Fruit fly (Drosophila melanogaster) whole organism, embryonic: Measurements from ENCODE around the gene scat.
A peak's percentile ranks its signal among the peaks of the same experiment; 100 is the strongest.

Experiments used
- Aef1 ChIP-seq: fragments of 200-800 bp; sonication (Bioruptor generic); IDR thresholded peaks from 3 replicates; pipeline ENCODE4 v1.3.6; 2022; ENCODE audit warnings: missing biosample characterization, missing genetic modification characterization
- Antp ChIP-seq: fragments of 200-800 bp; sonication (Bioruptor generic); optimal IDR thresholded peaks from 3 replicates; lab custom pipeline; 2016; ENCODE audit warnings: missing biosample characterization, missing genetic modification characterization
- BEAF-32 ChIP-seq: fragments of 200-800 bp; sonication (Bioruptor generic); optimal IDR thresholded peaks from 3 replicates; lab custom pipeline; 2017; ENCODE audit warnings: missing biosample characterization, missing genetic modification characterization, mild to moderate bottlenecking, moderate library complexity, missing genetic modification reagents
- Blimp-1 ChIP-seq: fragments of 200-800 bp; sonication (Bioruptor generic); optimal IDR thresholded peaks from 3 replicates; lab custom pipeline; 2018; ENCODE audit warnings: missing biosample characterization, missing genetic modification characterization, mild to moderate bottlenecking, moderate library complexity, missing genetic modification reagents
- C15 ChIP-seq: fragments of 200-800 bp; sonication (Bioruptor generic); IDR thresholded peaks from 3 replicates; pipeline ENCODE4 v1.3.6; 2022; ENCODE audit warnings: missing biosample characterization, missing genetic modification characterization
- CG10274 ChIP-seq: fragments of 200-800 bp; sonication (Bioruptor generic); optimal IDR thresholded peaks from 3 replicates; lab custom pipeline; 2017; ENCODE audit warnings: missing biosample characterization, mild to moderate bottlenecking, missing genetic modification characterization
- CG10979 ChIP-seq: fragments of 200-800 bp; sonication (Bioruptor generic); optimal IDR thresholded peaks from 2 replicates; lab custom pipeline; 2018; ENCODE audit warnings: missing biosample characterization, mild to moderate bottlenecking, missing genetic modification characterization, moderate library complexity
- CG11456 ChIP-seq: fragments of 200-800 bp; sonication (Bioruptor generic); IDR thresholded peaks from 3 replicates; pipeline ENCODE4 v1.3.6; 2022; ENCODE audit warnings: missing biosample characterization, missing genetic modification characterization
- CG11504 ChIP-seq: fragments of 200-800 bp; sonication (Bioruptor generic); optimal IDR thresholded peaks from 3 replicates; lab custom pipeline; 2019; ENCODE audit warnings: missing biosample characterization, mild to moderate bottlenecking, missing genetic modification characterization, moderate library complexity
- CG12659 ChIP-seq: fragments of 200-800 bp; sonication (Bioruptor generic); optimal IDR thresholded peaks from 3 replicates; lab custom pipeline; 2017; ENCODE audit warnings: mild to moderate bottlenecking, missing biosample characterization, missing genetic modification reagents, missing genetic modification characterization
- CG13624 ChIP-seq: fragments of 200-800 bp; sonication (Bioruptor generic); optimal IDR thresholded peaks from 2 replicates; lab custom pipeline; 2016; ENCODE audit warnings: missing biosample characterization, missing genetic modification characterization
- CG13775 ChIP-seq: fragments of 200-800 bp; sonication (Bioruptor generic); optimal IDR thresholded peaks from 3 replicates; lab custom pipeline; 2017; ENCODE audit warnings: missing biosample characterization, mild to moderate bottlenecking, missing genetic modification characterization
- CG14667 ChIP-seq: fragments of 200-800 bp; sonication (Bioruptor generic); IDR thresholded peaks from 2 replicates; pipeline ENCODE4 v1.3.6; 2022; ENCODE audit warnings: missing biosample characterization, missing genetic modification characterization
- CG15073 ChIP-seq: fragments of 200-800 bp; sonication (Bioruptor generic); optimal IDR thresholded peaks from 2 replicates; lab custom pipeline; 2016; ENCODE audit warnings: missing biosample characterization, missing genetic modification characterization
- CG1647 ChIP-seq: fragments of 200-800 bp; sonication (Bioruptor generic); optimal IDR thresholded peaks from 3 replicates; lab custom pipeline; 2016; ENCODE audit warnings: missing biosample characterization, missing genetic modification characterization
- CG18619 ChIP-seq: fragments of 200-800 bp; sonication (Bioruptor generic); optimal IDR thresholded peaks from 3 replicates; lab custom pipeline; 2017; ENCODE audit warnings: missing biosample characterization, mild to moderate bottlenecking, missing genetic modification characterization
- CG2129 ChIP-seq: fragments of 200-800 bp; sonication (Bioruptor generic); IDR thresholded peaks from 2 replicates; pipeline ENCODE4 v1.3.6; 2022; ENCODE audit warnings: missing biosample characterization, missing genetic modification characterization; ENCODE audit not compliant: partially characterized antibody
- CG3065 ChIP-seq: fragments of 200-800 bp; sonication (Bioruptor generic); optimal IDR thresholded peaks from 2 replicates; lab custom pipeline; 2016; ENCODE audit warnings: missing biosample characterization, missing genetic modification characterization
- CG3838 ChIP-seq: fragments of 200-800 bp; sonication (Bioruptor generic); optimal IDR thresholded peaks from 3 replicates; lab custom pipeline; 2016; ENCODE audit warnings: missing biosample characterization, missing genetic modification characterization
- CG4424 ChIP-seq: fragments of 200-800 bp; sonication (Bioruptor generic); optimal IDR thresholded peaks from 3 replicates; lab custom pipeline; 2016; ENCODE audit warnings: missing biosample characterization, missing genetic modification characterization
- CG5953 ChIP-seq: fragments of 200-800 bp; sonication (Bioruptor generic); IDR thresholded peaks from 2 replicates; pipeline ENCODE4 v1.3.6; 2022; ENCODE audit warnings: missing biosample characterization, missing genetic modification characterization
- CG6254 ChIP-seq: fragments of 200-800 bp; sonication (Bioruptor generic); optimal IDR thresholded peaks from 3 replicates; lab custom pipeline; 2017; ENCODE audit warnings: mild to moderate bottlenecking, missing biosample characterization, missing genetic modification reagents, missing genetic modification characterization
- CG6683 ChIP-seq: fragments of 200-800 bp; sonication (Bioruptor generic); optimal IDR thresholded peaks from 2 replicates; lab custom pipeline; 2017; ENCODE audit warnings: missing biosample characterization, mild to moderate bottlenecking, missing genetic modification characterization, missing genetic modification reagents
- CG7556 ChIP-seq: fragments of 200-800 bp; sonication (Bioruptor generic); optimal IDR thresholded peaks from 2 replicates; lab custom pipeline; 2017; ENCODE audit warnings: missing biosample characterization, mild to moderate bottlenecking, missing genetic modification characterization
- CG7839 ChIP-seq: fragments of 200-800 bp; sonication (Bioruptor generic); optimal IDR thresholded peaks from 3 replicates; lab custom pipeline; 2018; ENCODE audit warnings: missing biosample characterization, mild to moderate bottlenecking, missing genetic modification characterization, moderate library complexity
- Chrac-16 ChIP-seq: fragments of 200-800 bp; sonication (Bioruptor generic); optimal IDR thresholded peaks from 3 replicates; lab custom pipeline; 2016; ENCODE audit warnings: missing biosample characterization, missing genetic modification characterization
- CrebB ChIP-seq: fragments of 200-800 bp; sonication (Bioruptor generic); optimal IDR thresholded peaks from 3 replicates; lab custom pipeline; 2018; ENCODE audit warnings: missing biosample characterization, mild to moderate bottlenecking, missing genetic modification characterization
- E2f2 ChIP-seq: fragments of 200-800 bp; sonication (Bioruptor generic); IDR thresholded peaks from 2 replicates; pipeline ENCODE4 v1.3.6; 2022; ENCODE audit warnings: missing biosample characterization, missing genetic modification characterization
- Ets97D ChIP-seq: fragments of 200-800 bp; sonication (Bioruptor generic); optimal IDR thresholded peaks from 3 replicates; lab custom pipeline; 2016; ENCODE audit warnings: missing biosample characterization, missing genetic modification characterization
- HHEX ChIP-seq: fragments of 200-800 bp; sonication (Bioruptor generic); optimal IDR thresholded peaks from 3 replicates; lab custom pipeline; 2017; ENCODE audit warnings: missing biosample characterization, mild to moderate bottlenecking, missing genetic modification characterization, missing genetic modification reagents
- Hsf ChIP-seq: fragments of 200-800 bp; sonication (Bioruptor generic); optimal IDR thresholded peaks from 3 replicates; lab custom pipeline; 2016; ENCODE audit warnings: missing biosample characterization, missing genetic modification characterization
- Lpt ChIP-seq: fragments of >200 bp; optimal IDR thresholded peaks from 2 replicates; lab custom pipeline; 2018; ENCODE audit warnings: missing biosample characterization, missing genetic modification characterization
- Mad ChIP-seq: fragments of 200-800 bp; sonication (Bioruptor generic); optimal IDR thresholded peaks from 2 replicates; lab custom pipeline; 2016; ENCODE audit warnings: missing biosample characterization, missing genetic modification characterization
- cato ChIP-seq: fragments of 200-800 bp; sonication (Bioruptor generic); optimal IDR thresholded peaks from 2 replicates; lab custom pipeline; 2016; ENCODE audit warnings: missing biosample characterization, missing genetic modification characterization, borderline replicate concordance
- croc ChIP-seq: fragments of 200-800 bp; sonication (Bioruptor generic); conservative IDR thresholded peaks from 3 replicates; pipeline ENCODE4 v1.3.6; 2022; ENCODE audit warnings: missing biosample characterization, missing genetic modification characterization
- dmrt11E ChIP-seq: fragments of 200-800 bp; sonication (Bioruptor generic); optimal IDR thresholded peaks from 3 replicates; lab custom pipeline; 2018; ENCODE audit warnings: missing biosample characterization, mild to moderate bottlenecking, missing genetic modification characterization, moderate library complexity
- ham ChIP-seq: fragments of 200-800 bp; sonication (Bioruptor generic); IDR thresholded peaks from 2 replicates; pipeline ENCODE4 v1.3.6; 2022; ENCODE audit warnings: missing biosample characterization, missing genetic modification characterization
- jigr1 ChIP-seq: fragments of 200-800 bp; sonication (Bioruptor generic); IDR thresholded peaks from 3 replicates; pipeline ENCODE4 v1.3.6; 2022; ENCODE audit warnings: missing biosample characterization, missing genetic modification characterization
- lab ChIP-seq: fragments of 200-800 bp; sonication (Bioruptor generic); optimal IDR thresholded peaks from 3 replicates; lab custom pipeline; 2017; ENCODE audit warnings: missing biosample characterization, missing genetic modification characterization, mild to moderate bottlenecking, moderate library complexity, missing genetic modification reagents
- nerfin-1 ChIP-seq: fragments of 200-800 bp; sonication (Bioruptor generic); optimal IDR thresholded peaks from 3 replicates; lab custom pipeline; 2019; ENCODE audit warnings: missing biosample characterization, mild to moderate bottlenecking, missing genetic modification characterization, moderate library complexity
- otp ChIP-seq: fragments of 200-800 bp; sonication (Bioruptor generic); IDR thresholded peaks from 3 replicates; pipeline ENCODE4, ENCODE4 v1.3.6; 2022; ENCODE audit warnings: missing biosample characterization, missing genetic modification characterization
- pan ChIP-seq, 4 experiments: fragments of >200 bp in 3 of 4; fragments of 200-800 bp in 1 of 4; sonication (Bioruptor generic) in 1 of 4; optimal IDR thresholded peaks in 3 of 4; IDR thresholded peaks in 1 of 4; 2 replicates each; pipeline versions ENCODE4 v1.3.6 to Lab custom; 2017 to 2022; ENCODE audit warnings: missing biosample characterization in 2 of 4, missing genetic modification characterization in 2 of 4, mixed read lengths in 1 of 4
- pfk ChIP-seq: fragments of 200-800 bp; sonication (Bioruptor generic); optimal IDR thresholded peaks from 2 replicates; lab custom pipeline; 2018; ENCODE audit warnings: missing biosample characterization, mild to moderate bottlenecking, missing genetic modification characterization, moderate library complexity
- sisA ChIP-seq: fragments of 200-800 bp; sonication (Bioruptor generic); IDR thresholded peaks from 2 replicates; pipeline ENCODE4 v1.3.6; 2022; ENCODE audit warnings: missing biosample characterization, missing genetic modification characterization
- sna ChIP-seq: fragments of 200-800 bp; sonication (Bioruptor generic); IDR thresholded peaks from 2 replicates; pipeline ENCODE4 v1.3.6; 2022; ENCODE audit warnings: missing biosample characterization, missing genetic modification characterization; ENCODE audit not compliant: partially characterized antibody
- ssp ChIP-seq: fragments of 200-800 bp; sonication (Bioruptor generic); IDR thresholded peaks from 2 replicates; pipeline ENCODE4 v1.3.6; 2022; ENCODE audit warnings: missing biosample characterization, missing genetic modification characterization
- tap ChIP-seq: fragments of 200-800 bp; optimal IDR thresholded peaks from 3 replicates; lab custom pipeline; 2019; ENCODE audit warnings: missing biosample characterization, mild to moderate bottlenecking, missing genetic modification characterization, moderate library complexity
- twi ChIP-seq: fragments of 200-800 bp; optimal IDR thresholded peaks from 2 replicates; lab custom pipeline; 2019; ENCODE audit warnings: missing biosample characterization, mild to moderate bottlenecking, missing genetic modification characterization, moderate library complexity
- yki ChIP-seq: fragments of >200 bp; optimal IDR thresholded peaks from 3 replicates; lab custom pipeline; 2018

scat gene

DNA sequence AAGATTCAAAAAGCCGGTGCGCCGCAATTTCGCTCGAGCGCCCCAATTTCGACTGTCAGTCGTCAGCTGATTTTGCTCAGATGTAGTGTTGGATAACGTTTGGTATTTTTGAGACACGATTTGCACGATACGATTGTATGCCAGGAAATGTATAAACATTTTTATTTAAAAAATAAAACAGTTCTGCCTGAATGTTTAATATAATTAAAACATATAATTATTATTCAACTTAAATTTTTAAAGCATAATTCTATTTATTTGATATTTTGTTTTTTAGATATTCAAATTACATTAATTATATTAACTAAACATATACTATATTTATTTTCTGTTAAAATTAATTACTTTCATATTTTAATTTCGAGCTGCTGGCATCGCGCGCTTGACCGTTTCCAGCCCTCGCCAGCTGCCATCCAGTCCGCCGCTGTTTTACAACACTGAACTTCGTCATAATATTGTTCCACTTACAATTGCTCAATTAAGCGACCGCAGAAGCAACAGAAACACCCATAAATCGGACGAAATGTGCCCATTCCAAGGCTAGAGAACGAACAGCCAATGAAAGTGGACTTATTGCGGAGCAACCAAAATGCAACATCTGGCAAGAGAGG is at the start of gene scat, which contains the start of gene FucTB (continued):
- TF ChIP-seq E2f2 (GFP tag; lab: Robert Waterston, UW) (peak; percentile 78), Ets97D (GFP tag; lab: Kevin White, UChicago) (peak; percentile 52), CG11504 (tag; lab: Kevin White, UChicago) (peak; percentile 92), pfk (peak; percentile 11), CG15073 (GFP tag; lab: Kevin White, UChicago) (peak; percentile 52), CG10979 (peak; percentile 93), CG18619 (peak; percentile 95), Blimp-1 (GFP tag; lab: Kevin White, UChicago) (peak; percentile 89), nerfin-1 (tag; lab: Kevin White, UChicago) (peak; percentile 86), CrebB (tag; lab: Kevin White, UChicago) (peak; percentile 34), CG3065 (GFP tag; lab: Kevin White, UChicago) (peak; percentile 75), yki (lab: Kevin White, UChicago) (no peak), tap (tag; lab: Kevin White, UChicago) (peak; percentile 71), CG12659 (GFP tag; lab: Kevin White, UChicago) (peak; percentile 94), HHEX (GFP tag; lab: Kevin White, UChicago) (peak; percentile 87), croc (GFP tag; lab: Robert Waterston, UW) (peak; percentile 93), sna (GFP tag; lab: Robert Waterston, UW) (no peak), CG5953 (GFP tag; lab: Robert Waterston, UW) (no peak), otp (GFP tag; lab: Robert Waterston, UW) (peak; percentile 71; the same call in 1 of the 3 replicates), Mad (GFP tag; lab: Kevin White, UChicago) (peak; percentile 71), CG13624 (GFP tag; lab: Kevin White, UChicago) (peak; percentile 31), cato (GFP tag; lab: Kevin White, UChicago) (peak; percentile 81), Antp (peak; percentile 55), CG10274 (GFP tag; lab: Kevin White, UChicago) (peak; percentile 69), CG13775 (GFP tag; lab: Kevin White, UChicago) (peak; percentile 98), ham (no peak), Aef1 (GFP tag; lab: Robert Waterston, UW) (peak; percentile 94), sisA (GFP tag; lab: Robert Waterston, UW) (peak; percentile 93), CG7839 (tag; lab: Kevin White, UChicago) (peak; percentile 90), Lpt (GFP tag; lab: Kevin White, UChicago) (no peak), CG4424 (GFP tag; lab: Kevin White, UChicago) (peak; percentile 91), jigr1 (GFP tag; lab: Robert Waterston, UW) (peak; percentile 83; the same call in 2 of the 3 replicates), pan (optimal IDR thresholded peaks at IDR 0.05; lab: Kevin White, UChicago) (no peak), pan (GFP tag; optimal IDR thresholded peaks at IDR 0.05 in 1 of 2, IDR thresholded peaks at IDR 0.05 in 1 of 2) (peak in 1 of 2 experiments; percentile 90), Chrac-16 (peak; percentile 91), CG2129 (GFP tag; lab: Robert Waterston, UW) (no peak), CG11456 (GFP tag; lab: Robert Waterston, UW) (peak; percentile 94), BEAF-32 (GFP tag; lab: Kevin White, UChicago) (peak; percentile 28), CG6254 (GFP tag; lab: Kevin White, UChicago) (peak; percentile 0), C15 (GFP tag; lab: Robert Waterston, UW) (0 out of 3 replicates have a peak, but pooled peaks have one; percentile 50), Hsf (GFP tag; lab: Kevin White, UChicago) (peak; percentile 80), CG7556 (GFP tag; lab: Kevin White, UChicago) (peak; percentile 94), ssp (GFP tag; lab: Robert Waterston, UW) (peak; percentile 90), lab (peak; percentile 89), CG3838 (peak; percentile 35), dmrt11E (tag; lab: Kevin White, UChicago) (peak; percentile 98), CG6683 (GFP tag; lab: Kevin White, UChicago) (peak; percentile 83), CG14667 (GFP tag; lab: Robert Waterston, UW) (peak; percentile 89), CG1647 (GFP tag; lab: Kevin White, UChicago) (peak; percentile 64), twi (tag; lab: Kevin White, UChicago) (peak; percentile 92)
